Worm (Caenorhabditis elegans): Measurements from ENCODE around the gene sri-21.

ce11 chrV:3582671-3583070 is 33.0 kb downstream of the sri-21 start:
- no peak for TF ChIP-seq unc-62 (GFP tag; optimal IDR thresholded peaks at IDR 0.05)
- no peak for TF ChIP-seq snpc-4 (tag; optimal IDR thresholded peaks at IDR 0.05)
- no peak for TF ChIP-seq pha-4 (tag; optimal IDR thresholded peaks at IDR 0.05)
- TF ChIP-seq ham-2 (GFP tag; optimal IDR thresholded peaks at IDR 0.05): no peak
- TF ChIP-seq nhr-237 (tag; optimal IDR thresholded peaks at IDR 0.05): no peak
- TF ChIP-seq nhr-28 (tag; optimal IDR thresholded peaks at IDR 0.05): no peak
- TF ChIP-seq lin-13 (tag; optimal IDR thresholded peaks at IDR 0.05): no peak
- no peak for TF ChIP-seq mep-1 (tag; optimal IDR thresholded peaks at IDR 0.05)
- no peak for TF ChIP-seq elt-3 (tag; optimal IDR thresholded peaks at IDR 0.05)
